Worm (Caenorhabditis elegans) whole organism, young adult: Measurements from ENCODE around the gene aptf-3.

Experiments
- B0035.1 ChIP-seq: sonication (generic microtip); optimal IDR thresholded peaks from 2 replicates; lab custom pipeline; 2016; ENCODE audit warnings: missing genetic modification characterization, mild to moderate bottlenecking, missing compliant biosample characterization, missing genotype, missing genetic modification reagents
- B0261.1 ChIP-seq: sonication (generic microtip); optimal IDR thresholded peaks from 2 replicates; lab custom pipeline; 2016; ENCODE audit warnings: mild to moderate bottlenecking, missing genetic modification characterization, moderate library complexity, missing compliant biosample characterization
- C17E4.6 ChIP-seq: fragments of 200-800 bp; sonication (Bioruptor generic); IDR thresholded peaks from 2 replicates; pipeline ENCODE4 v1.3.6; 2022; ENCODE audit warnings: missing genetic modification reagents, missing genetic modification characterization, missing compliant biosample characterization
- F22D6.2 ChIP-seq: sonication (generic microtip); optimal IDR thresholded peaks from 2 replicates; lab custom pipeline; 2016; ENCODE audit warnings: mild to moderate bottlenecking, missing genetic modification characterization, missing compliant biosample characterization
- F39B2.1 ChIP-seq: fragments of 200-800 bp; sonication (Bioruptor generic); IDR thresholded peaks from 2 replicates; pipeline ENCODE4 v1.3.6; 2022; ENCODE audit warnings: missing genetic modification reagents, missing genetic modification characterization, missing compliant biosample characterization
- F49E8.2 ChIP-seq: sonication (generic microtip); optimal IDR thresholded peaks from 3 replicates; lab custom pipeline; 2017; ENCODE audit warnings: missing genetic modification characterization, mild to moderate bottlenecking, missing compliant biosample characterization, antibody characterized with exemption, moderate library complexity; ENCODE audit not compliant: insufficient read depth
- F57A8.1 ChIP-seq: fragments of 200-800 bp; sonication (Bioruptor generic); optimal IDR thresholded peaks from 2 replicates; lab custom pipeline; 2018; ENCODE audit warnings: mild to moderate bottlenecking, missing genetic modification characterization, moderate library complexity, missing compliant biosample characterization
- K12H6.12 ChIP-seq: fragments of 200-800 bp; sonication (Bioruptor generic); optimal IDR thresholded peaks from 2 replicates; lab custom pipeline; 2018; ENCODE audit warnings: mild to moderate bottlenecking, missing genetic modification characterization, missing compliant biosample characterization
- ama-1 ChIP-seq, 3 experiments: fragments of 150-350 bp in 1 of 3; sonication (generic microtip) in 2 of 3; optimal IDR thresholded peaks; 2 replicates each; lab custom pipeline; 2014 to 2018; ENCODE audit warnings: missing biosample characterization in 2 of 3, missing genetic modification characterization in 2 of 3, missing genetic modification reagents in 2 of 3
- aptf-3 ChIP-seq: fragments of 200-800 bp; sonication (Bioruptor generic); IDR thresholded peaks from 2 replicates; pipeline ENCODE4 v1.3.6; 2022; ENCODE audit warnings: missing genetic modification characterization, missing compliant biosample characterization
- athp-1 ChIP-seq: sonication (generic microtip); optimal IDR thresholded peaks from 2 replicates; lab custom pipeline; 2017; ENCODE audit warnings: mild to moderate bottlenecking, missing genetic modification characterization, missing compliant biosample characterization
- bed-1 ChIP-seq: fragments of 200-800 bp; sonication (Bioruptor generic); IDR thresholded peaks from 2 replicates; pipeline ENCODE4 v1.3.6; 2022; ENCODE audit warnings: missing genetic modification reagents, missing genetic modification characterization, missing compliant biosample characterization
- bed-2 ChIP-seq: fragments of 200-800 bp; sonication (Bioruptor generic); IDR thresholded peaks from 2 replicates; pipeline ENCODE4 v1.3.6; 2022; ENCODE audit warnings: missing genetic modification reagents, missing genetic modification characterization, missing compliant biosample characterization
- cebp-1 ChIP-seq, 2 experiments: fragments of 200-800 bp in 1 of 2; sonication (Bioruptor generic) in 1 of 2; sonication (generic microtip) in 1 of 2; IDR thresholded peaks in 1 of 2; optimal IDR thresholded peaks in 1 of 2; 2 replicates each; pipeline versions ENCODE4 v1.3.6 to Lab custom; 2017 to 2022; ENCODE audit warnings: missing compliant biosample characterization in 2 of 2, missing genetic modification characterization in 2 of 2, mild to moderate bottlenecking in 1 of 2, missing genetic modification reagents in 1 of 2, moderate library complexity in 1 of 2
- cebp-2 ChIP-seq: fragments of 200-800 bp; sonication (Bioruptor generic); IDR thresholded peaks from 2 replicates; pipeline ENCODE4 v1.3.6; 2022; ENCODE audit warnings: missing genetic modification characterization, missing compliant biosample characterization
- ceh-100 ChIP-seq: fragments of 200-800 bp; sonication (Bioruptor generic); IDR thresholded peaks from 2 replicates; pipeline ENCODE4 v1.3.6; 2022; ENCODE audit warnings: missing genetic modification reagents, missing genetic modification characterization, missing compliant biosample characterization
- ceh-27 ChIP-seq: fragments of 200-800 bp; sonication (Bioruptor generic); optimal IDR thresholded peaks from 2 replicates; lab custom pipeline; 2018; ENCODE audit warnings: mild to moderate bottlenecking, missing genetic modification characterization, moderate library complexity, missing compliant biosample characterization
- ceh-58 ChIP-seq: fragments of 200-800 bp; sonication (Bioruptor generic); IDR thresholded peaks from 2 replicates; pipeline ENCODE4 v1.3.6; 2022; ENCODE audit warnings: missing genetic modification characterization, missing compliant biosample characterization
- ceh-91 ChIP-seq: fragments of 200-800 bp; sonication (Bioruptor generic); IDR thresholded peaks from 2 replicates; pipeline ENCODE4 v1.3.6; 2022; ENCODE audit warnings: missing genetic modification reagents, missing genetic modification characterization, missing compliant biosample characterization
- dpff-1 ChIP-seq: sonication (generic microtip); optimal IDR thresholded peaks from 2 replicates; lab custom pipeline; 2017; ENCODE audit warnings: mild to moderate bottlenecking, missing genetic modification characterization, missing compliant biosample characterization
- dpl-1 ChIP-seq: fragments of 150-350 bp; optimal IDR thresholded peaks from 2 replicates; lab custom pipeline; 2014; ENCODE audit warnings: missing biosample characterization, missing genetic modification reagents, missing genetic modification characterization
- egl-18 ChIP-seq: fragments of 200-800 bp; sonication (Bioruptor generic); IDR thresholded peaks from 2 replicates; pipeline ENCODE4 v1.3.6; 2022; ENCODE audit warnings: missing genetic modification reagents, missing genetic modification characterization, missing compliant biosample characterization
- hlh-12 ChIP-seq: sonication (generic microtip); optimal IDR thresholded peaks from 2 replicates; lab custom pipeline; 2016; ENCODE audit warnings: missing genetic modification characterization, missing compliant biosample characterization
- hmg-20 ChIP-seq: fragments of 200-800 bp; sonication (Bioruptor generic); IDR thresholded peaks from 2 replicates; pipeline ENCODE4 v1.3.6; 2022; ENCODE audit warnings: missing genetic modification reagents, missing genetic modification characterization, missing compliant biosample characterization
- hrde-1 ChIP-seq: sonication (generic microtip); optimal IDR thresholded peaks from 2 replicates; lab custom pipeline; 2016; ENCODE audit warnings: missing genetic modification characterization, mild to moderate bottlenecking, missing compliant biosample characterization, moderate library complexity, missing genotype, missing genetic modification reagents, borderline replicate concordance
- lin-26 ChIP-seq: fragments of 200-800 bp; sonication (Bioruptor generic); IDR thresholded peaks from 2 replicates; pipeline ENCODE4 v1.3.6; 2022; ENCODE audit warnings: missing genetic modification reagents, missing genetic modification characterization, missing compliant biosample characterization
- lin-35 ChIP-seq, 3 experiments: fragments of 150-350 bp in 2 of 3; sonication (generic microtip) in 1 of 3; optimal IDR thresholded peaks; 2 replicates each; lab custom pipeline; 2014 to 2018; ENCODE audit warnings: missing biosample characterization in 3 of 3, missing genetic modification characterization in 3 of 3, missing genetic modification reagents in 3 of 3
- lin-40 ChIP-seq: sonication (generic microtip); optimal IDR thresholded peaks from 2 replicates; lab custom pipeline; 2016; ENCODE audit warnings: missing genetic modification characterization, mild to moderate bottlenecking, missing compliant biosample characterization, missing genotype, missing genetic modification reagents
- lir-1 ChIP-seq: fragments of 200-800 bp; sonication (Bioruptor generic); conservative IDR thresholded peaks from 2 replicates; pipeline ENCODE4 v1.3.6; 2022; ENCODE audit warnings: missing genetic modification reagents, missing genetic modification characterization, missing compliant biosample characterization
- lsy-27 ChIP-seq: sonication (generic microtip); optimal IDR thresholded peaks from 2 replicates; lab custom pipeline; 2017; ENCODE audit warnings: missing genetic modification characterization, mild to moderate bottlenecking, missing compliant biosample characterization, antibody characterized with exemption, missing genotype, borderline replicate concordance; ENCODE audit not compliant: insufficient read depth
- madf-3 ChIP-seq: fragments of 200-800 bp; sonication (Bioruptor generic); IDR thresholded peaks from 2 replicates; pipeline ENCODE4 v1.3.6; 2022; ENCODE audit warnings: missing genetic modification reagents, missing genetic modification characterization, missing compliant biosample characterization
- madf-8 ChIP-seq: fragments of 200-800 bp; sonication (Bioruptor generic); conservative IDR thresholded peaks from 2 replicates; pipeline ENCODE4 v1.3.6; 2022; ENCODE audit warnings: missing genetic modification reagents, missing genetic modification characterization, missing compliant biosample characterization
- mel-28 ChIP-seq: sonication (generic microtip); optimal IDR thresholded peaks from 2 replicates; lab custom pipeline; 2016; ENCODE audit warnings: borderline replicate concordance, mild to moderate bottlenecking, missing genetic modification characterization, missing compliant biosample characterization
- nfya-2 ChIP-seq: fragments of 200-800 bp; sonication (Bioruptor generic); IDR thresholded peaks from 2 replicates; pipeline ENCODE4 v1.3.6; 2022; ENCODE audit warnings: missing genetic modification reagents, missing genetic modification characterization, missing compliant biosample characterization
- nfyb-1 ChIP-seq: fragments of 200-800 bp; sonication (Bioruptor generic); IDR thresholded peaks from 2 replicates; pipeline ENCODE4 v1.3.6; 2022; ENCODE audit warnings: missing genetic modification reagents, missing genetic modification characterization, missing compliant biosample characterization
- nhr-120 ChIP-seq: fragments of 200-800 bp; sonication (Bioruptor generic); IDR thresholded peaks from 2 replicates; pipeline ENCODE4 v1.3.6; 2022; ENCODE audit warnings: missing genetic modification characterization, missing compliant biosample characterization
- nhr-179 ChIP-seq: sonication (generic microtip); optimal IDR thresholded peaks from 2 replicates; lab custom pipeline; 2016; ENCODE audit warnings: mild to moderate bottlenecking, missing genetic modification characterization, missing compliant biosample characterization
- nhr-27 ChIP-seq: fragments of 200-800 bp; sonication (Bioruptor generic); optimal IDR thresholded peaks from 2 replicates; lab custom pipeline; 2018; ENCODE audit warnings: mild to moderate bottlenecking, missing genetic modification characterization, moderate library complexity, missing compliant biosample characterization
- nhr-90 ChIP-seq: sonication (generic microtip); optimal IDR thresholded peaks from 2 replicates; lab custom pipeline; 2016; ENCODE audit warnings: missing genotype, mild to moderate bottlenecking, missing genetic modification characterization, missing compliant biosample characterization
- sdz-38 ChIP-seq: sonication (generic microtip); optimal IDR thresholded peaks from 2 replicates; lab custom pipeline; 2016; ENCODE audit warnings: missing genotype, missing genetic modification characterization, missing compliant biosample characterization
- snpc-1.1 ChIP-seq: sonication (generic microtip); optimal IDR thresholded peaks from 2 replicates; lab custom pipeline; 2017; ENCODE audit warnings: missing genetic modification characterization, mild to moderate bottlenecking, missing compliant biosample characterization, antibody characterized with exemption, moderate library complexity, missing genotype, missing genetic modification reagents; ENCODE audit not compliant: insufficient read depth
- sptf-2 ChIP-seq: fragments of 200-800 bp; sonication (Bioruptor generic); optimal IDR thresholded peaks from 2 replicates; lab custom pipeline; 2018; ENCODE audit warnings: mild to moderate bottlenecking, missing genetic modification characterization, missing compliant biosample characterization
- tbx-9 ChIP-seq: sonication (generic microtip); optimal IDR thresholded peaks from 2 replicates; lab custom pipeline; 2016; ENCODE audit warnings: borderline replicate concordance, missing genetic modification characterization, inconsistent platforms, missing compliant biosample characterization
- unc-130 ChIP-seq: sonication (generic microtip); optimal IDR thresholded peaks from 2 replicates; lab custom pipeline; 2016; ENCODE audit warnings: missing genetic modification reagents, missing genetic modification characterization, missing compliant biosample characterization
- zfh-2 ChIP-seq: fragments of 200-800 bp; sonication (Bioruptor generic); conservative IDR thresholded peaks from 2 replicates; pipeline ENCODE4 v1.3.6; 2022; ENCODE audit warnings: missing genetic modification reagents, missing genetic modification characterization, missing compliant biosample characterization
- ztf-25 ChIP-seq: fragments of 200-800 bp; sonication (Bioruptor generic); IDR thresholded peaks from 2 replicates; pipeline ENCODE4 v1.3.6; 2022; ENCODE audit warnings: missing genetic modification reagents, missing genetic modification characterization, missing compliant biosample characterization
- ztf-26 ChIP-seq: sonication (generic microtip); optimal IDR thresholded peaks from 2 replicates; lab custom pipeline; 2017; ENCODE audit warnings: missing genetic modification characterization, missing compliant biosample characterization

The aptf-3 gene

ce11 chrII:8577509-8578099 lies 16.4 kb upstream of the aptf-3 start, which contains the start of gene F54C9.9:
Gene F54C9.9, plus strand, starts transcription at chrII:8578049.
- TF ChIP-seq athp-1 (tag; lab: Kevin White, UChicago) (peak; percentile 24), C17E4.6 (GFP tag; lab: Robert Waterston, UW) (peak; percentile 48; the same call in 1 of the 2 replicates), K12H6.12 (no peak), tbx-9 (tag; lab: Kevin White, UChicago) (no peak), F22D6.2 (no peak), dpff-1 (tag; lab: Kevin White, UChicago) (no peak), nfya-2 (no peak), lin-40 (tag; lab: Kevin White, UChicago) (no peak), cebp-2 (no peak), ztf-26 (tag; lab: Kevin White, UChicago) (no peak), B0035.1 (tag; lab: Kevin White, UChicago) (no peak), sdz-38 (no peak), ztf-25 (no peak), ceh-91 (GFP tag; lab: Robert Waterston, UW) (no peak), lin-35 (GFP tag; optimal IDR thresholded peaks at IDR 0.05; lab: Kevin White, UChicago) (peak in 1 of 3 experiments; percentile 41), sptf-2 (GFP tag; lab: Kevin White, UChicago) (no peak), madf-8 (peak; percentile 47), nfyb-1 (no peak), unc-130 (peak; percentile 49), egl-18 (GFP tag; lab: Robert Waterston, UW) (no peak), aptf-3 (GFP tag; lab: Robert Waterston, UW) (no peak), F57A8.1 (GFP tag; lab: Kevin White, UChicago) (no peak), lsy-27 (no peak), ceh-58 (no peak), F49E8.2 (tag; lab: Kevin White, UChicago) (peak; percentile 79), mel-28 (tag; lab: Kevin White, UChicago) (no peak), dpl-1 (GFP tag; lab: Kevin White, UChicago) (no peak), hmg-20 (GFP tag; lab: Robert Waterston, UW) (no peak), nhr-120 (GFP tag; lab: Robert Waterston, UW) (no peak), lin-26 (GFP tag; lab: Robert Waterston, UW) (peak; percentile 73), ama-1 (optimal IDR thresholded peaks at IDR 0.05; lab: Kevin White, UChicago) (no peak), ama-1 (GFP tag; optimal IDR thresholded peaks at IDR 0.05; lab: Kevin White, UChicago) (peak in 1 of 2 experiments; percentile 77), cebp-1 (GFP tag; IDR thresholded peaks at IDR 0.05; lab: Robert Waterston, UW) (no peak), cebp-1 (tag; optimal IDR thresholded peaks at IDR 0.05; lab: Kevin White, UChicago) (peak; percentile 39), zfh-2 (GFP tag; lab: Robert Waterston, UW) (no peak), nhr-179 (no peak), bed-2 (GFP tag; lab: Robert Waterston, UW) (no peak), ceh-100 (peak; percentile 50; the same call in 1 of the 2 replicates), hrde-1 (peak; percentile 46), hlh-12 (tag; lab: Kevin White, UChicago) (no peak), F39B2.1 (GFP tag; lab: Robert Waterston, UW) (no peak), B0261.1 (tag; lab: Kevin White, UChicago) (no peak), madf-3 (GFP tag; lab: Robert Waterston, UW) (peak; percentile 74; the same call in 1 of the 2 replicates), lir-1 (GFP tag; lab: Robert Waterston, UW) (no peak), nhr-27 (no peak), ceh-27 (GFP tag; lab: Kevin White, UChicago) (no peak), snpc-1.1 (tag; lab: Kevin White, UChicago) (no peak), bed-1 (GFP tag; lab: Robert Waterston, UW) (no peak), nhr-90 (tag; lab: Kevin White, UChicago) (no peak)
